Fruit fly (Drosophila melanogaster) whole organism: ENCODE measurements around the gene baz.

Experiments used
- CG8478 ChIP-seq: fragments of >200 bp; optimal IDR thresholded peaks from 2 replicates; lab custom pipeline; 2018; ENCODE audit warnings: inconsistent platforms
- Dll ChIP-seq: fragments of >200 bp; optimal IDR thresholded peaks from 2 replicates; lab custom pipeline; 2017
- EcR ChIP-seq, 2 experiments: fragments of >200 bp; optimal IDR thresholded peaks; 2 replicates each; lab custom pipeline; 2017; ENCODE audit warnings: missing biosample characterization in 2 of 2, missing genetic modification characterization in 2 of 2, missing genetic modification reagents in 2 of 2
- pan ChIP-seq: fragments of >200 bp; optimal IDR thresholded peaks from 2 replicates; lab custom pipeline; 2017
- psq ChIP-seq: fragments of >200 bp; optimal IDR thresholded peaks from 2 replicates; lab custom pipeline; 2017
- usp ChIP-seq: fragments of >200 bp; optimal IDR thresholded peaks from 2 replicates; lab custom pipeline; 2017; ENCODE audit warnings: missing biosample characterization, missing genetic modification characterization, mixed read lengths

Gene baz

DNA sequence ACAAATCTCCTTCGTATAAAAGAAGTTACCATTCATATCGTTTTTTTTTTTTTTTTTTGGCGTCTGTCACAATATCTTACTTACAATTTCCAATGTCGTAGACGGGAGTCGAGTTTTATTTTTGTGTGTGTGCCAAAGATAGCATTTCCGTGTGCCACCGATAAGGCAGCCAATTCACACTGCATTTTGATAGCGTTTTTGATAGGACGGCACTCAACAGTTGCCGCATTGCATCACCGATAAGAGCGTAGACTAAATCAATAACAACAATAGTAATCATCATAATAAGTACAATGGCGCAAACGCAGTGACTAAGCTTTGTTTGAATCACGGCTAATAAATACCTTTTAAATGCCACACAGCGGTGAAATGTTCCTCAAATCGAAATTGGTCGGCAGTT is 26.6 kb downstream of the baz start:
- TF ChIP-seq CG8478 (lab: Kevin White, UChicago) (no peak), pan (lab: Kevin White, UChicago) (no peak), EcR (GFP tag; optimal IDR thresholded peaks at IDR 0.05; lab: Kevin White, UChicago) (no peak), usp (no peak), psq (no peak), Dll (lab: Kevin White, UChicago) (no peak)

DNA sequence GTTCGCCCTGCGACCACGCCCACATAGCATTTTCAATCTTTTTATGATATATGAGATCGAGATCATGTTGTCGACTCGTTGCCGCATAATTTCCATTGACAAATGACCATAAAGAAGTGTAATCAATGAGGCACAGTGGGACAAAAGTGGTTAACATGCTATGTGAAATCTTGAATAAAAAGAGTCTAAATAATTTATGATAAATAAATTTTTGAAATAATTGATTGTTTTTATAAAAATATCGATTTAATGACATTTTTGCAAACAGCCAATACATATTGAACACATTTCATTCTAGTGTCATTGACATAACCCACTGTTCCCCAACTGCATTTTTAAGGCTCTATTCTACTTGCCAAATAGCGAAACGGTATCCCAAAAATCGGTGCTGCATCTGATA is 27.7 kb downstream of the baz start:
- TF ChIP-seq pan (lab: Kevin White, UChicago): no peak
- no peak for TF ChIP-seq CG8478 (lab: Kevin White, UChicago)
- no peak for TF ChIP-seq usp
- TF ChIP-seq EcR (GFP tag; optimal IDR thresholded peaks at IDR 0.05; lab: Kevin White, UChicago): no peak
- no peak for TF ChIP-seq psq
- no peak for TF ChIP-seq Dll (lab: Kevin White, UChicago)

dm6 chrX:17188167-17188566 is 28.4 kb downstream of the baz start:
- no peak for TF ChIP-seq EcR (GFP tag; optimal IDR thresholded peaks at IDR 0.05; lab: Kevin White, UChicago)
- no peak for TF ChIP-seq pan (lab: Kevin White, UChicago)
- TF ChIP-seq psq: no peak

- TF ChIP-seq usp: no peak
- no peak for TF ChIP-seq psq
- no peak for TF ChIP-seq Dll (lab: Kevin White, UChicago)
- TF ChIP-seq CG8478 (lab: Kevin White, UChicago): no peak
Observed at dm6 chrX:17202498-17203162, 42.8 kb downstream of the baz start, which contains the start of the genes TTLL1A and CG5070. TSS of gene TTLL1A (minus strand) at chrX:17202598. TSS of gene CG5070 (plus strand) at chrX:17203112.

DNA sequence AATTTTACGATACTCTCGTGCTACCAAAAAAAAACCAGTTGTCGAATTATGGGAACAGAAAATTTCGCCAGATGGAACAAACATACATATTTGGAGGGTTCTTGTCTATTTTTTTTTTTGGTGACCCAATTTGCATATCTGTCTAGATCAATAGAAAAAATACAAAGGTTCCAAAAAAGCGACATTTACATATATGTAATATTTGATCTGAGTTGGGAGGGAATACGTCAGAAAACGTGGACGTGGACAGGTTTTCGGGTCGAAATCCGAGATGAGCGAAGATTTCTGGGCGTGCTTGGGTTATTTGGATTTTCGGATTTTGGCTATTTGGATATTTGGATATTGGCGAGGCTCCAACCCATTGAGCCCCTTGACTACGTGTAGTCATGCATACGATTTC is 45.2 kb downstream of the baz start:
- TF ChIP-seq usp (no peak), EcR (GFP tag; optimal IDR thresholded peaks at IDR 0.05; lab: Kevin White, UChicago) (no peak), pan (lab: Kevin White, UChicago) (no peak), Dll (lab: Kevin White, UChicago) (no peak), CG8478 (lab: Kevin White, UChicago) (no peak), psq (no peak)

- TF ChIP-seq Dll (lab: Kevin White, UChicago) (no peak), pan (lab: Kevin White, UChicago) (no peak), usp (no peak), CG8478 (lab: Kevin White, UChicago) (no peak), EcR (GFP tag; optimal IDR thresholded peaks at IDR 0.05; lab: Kevin White, UChicago) (no peak), psq (no peak)
Observed at dm6 chrX:17206046-17206445, 46.2 kb downstream of the baz start, which contains the start of gene CG32564. TSS of gene CG32564 (plus strand) at chrX:17206407.

DNA sequence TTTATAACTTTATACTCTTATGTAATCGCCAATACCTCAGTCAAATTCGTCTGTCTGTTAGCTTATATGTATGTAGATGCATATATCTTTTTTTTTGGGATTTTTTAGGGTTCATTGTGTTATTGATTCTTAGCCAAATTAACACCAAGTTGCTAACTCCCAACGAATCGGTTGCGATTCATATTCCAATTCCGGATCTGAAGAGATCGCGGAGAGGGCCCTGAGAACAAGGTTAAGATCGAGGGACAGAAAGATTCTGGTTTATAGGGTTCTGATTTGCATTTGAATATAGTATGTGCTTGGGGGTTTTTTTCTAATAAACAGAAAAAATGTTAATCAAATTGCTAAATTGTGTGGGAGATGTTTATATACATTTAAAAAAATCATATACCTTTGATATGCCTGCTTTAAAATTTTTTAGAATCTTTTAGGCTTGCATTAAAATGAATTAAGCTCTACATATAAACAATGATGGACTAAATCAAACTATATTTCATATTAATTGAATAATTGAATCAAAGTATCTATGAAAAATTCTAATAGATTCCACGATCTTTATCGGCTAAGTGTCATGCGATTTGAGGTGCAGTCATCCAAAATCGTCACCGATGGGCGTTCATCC is 48.2 kb downstream of the baz start, which contains the start of gene CG32563:
Gene CG32563 (plus strand): TSS at position 572 of the 622 bp plus-strand sequence.
- TF ChIP-seq Dll (lab: Kevin White, UChicago): no peak
- no peak for TF ChIP-seq pan (lab: Kevin White, UChicago)
- TF ChIP-seq EcR (GFP tag; optimal IDR thresholded peaks at IDR 0.05; lab: Kevin White, UChicago): no peak
- TF ChIP-seq CG8478 (lab: Kevin White, UChicago): no peak
- no peak for TF ChIP-seq usp
- no peak for TF ChIP-seq psq

DNA sequence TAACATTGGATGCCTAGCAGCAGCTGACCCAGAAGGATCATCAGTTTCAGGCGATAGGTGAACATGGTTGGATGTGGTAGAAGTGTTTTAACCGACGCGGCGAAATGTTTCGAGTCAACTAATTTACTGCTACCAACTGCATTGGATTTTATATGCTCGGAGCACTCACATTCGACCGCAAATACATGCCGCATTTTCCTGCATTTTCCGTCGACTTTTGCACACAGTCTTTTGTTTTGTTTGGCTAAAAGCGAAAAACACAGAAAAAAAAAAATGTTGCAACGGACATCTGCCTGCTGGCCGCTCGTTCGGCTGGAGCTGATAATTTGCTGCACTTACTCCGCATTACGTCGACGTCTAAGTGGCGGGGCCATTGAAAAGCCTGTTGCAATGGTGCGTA is 50.1 kb downstream of the baz start, which contains the start of gene CG12995:
Gene CG12995 (minus strand): TSS at position 101 of the 400 bp plus-strand sequence.
- no peak for TF ChIP-seq psq
- no peak for TF ChIP-seq pan (lab: Kevin White, UChicago)
- no peak for TF ChIP-seq Dll (lab: Kevin White, UChicago)
- no peak for TF ChIP-seq usp
- no peak for TF ChIP-seq CG8478 (lab: Kevin White, UChicago)
- no peak for TF ChIP-seq EcR (GFP tag; optimal IDR thresholded peaks at IDR 0.05; lab: Kevin White, UChicago)

DNA sequence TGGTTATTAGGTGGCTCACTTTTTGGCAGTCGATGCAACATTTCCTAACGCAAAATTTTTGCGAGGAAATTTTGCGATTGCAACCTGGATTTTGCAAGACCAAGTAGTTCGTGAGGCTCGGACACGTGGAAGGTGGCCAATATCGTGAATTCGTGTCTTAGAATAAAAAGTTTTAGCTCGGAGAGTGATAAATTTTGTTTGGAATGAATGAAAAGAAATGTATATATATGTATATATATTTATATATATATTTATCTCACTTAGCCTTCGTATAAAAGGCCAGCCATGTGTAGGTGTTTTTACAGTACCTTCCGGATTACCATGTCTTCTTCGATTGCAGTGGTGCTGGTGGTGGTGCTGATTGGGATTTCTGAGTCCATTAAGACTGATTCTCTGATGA is 52.2 kb downstream of the baz start, which contains the start of gene CG18258:
Gene CG18258 (plus strand): TSS at position 301 of the 400 bp plus-strand sequence.
- TF ChIP-seq EcR (GFP tag; optimal IDR thresholded peaks at IDR 0.05; lab: Kevin White, UChicago): no peak
- TF ChIP-seq pan (lab: Kevin White, UChicago): no peak
- TF ChIP-seq CG8478 (lab: Kevin White, UChicago): no peak
- no peak for TF ChIP-seq Dll (lab: Kevin White, UChicago)
- TF ChIP-seq usp: no peak
- TF ChIP-seq psq: no peak

DNA sequence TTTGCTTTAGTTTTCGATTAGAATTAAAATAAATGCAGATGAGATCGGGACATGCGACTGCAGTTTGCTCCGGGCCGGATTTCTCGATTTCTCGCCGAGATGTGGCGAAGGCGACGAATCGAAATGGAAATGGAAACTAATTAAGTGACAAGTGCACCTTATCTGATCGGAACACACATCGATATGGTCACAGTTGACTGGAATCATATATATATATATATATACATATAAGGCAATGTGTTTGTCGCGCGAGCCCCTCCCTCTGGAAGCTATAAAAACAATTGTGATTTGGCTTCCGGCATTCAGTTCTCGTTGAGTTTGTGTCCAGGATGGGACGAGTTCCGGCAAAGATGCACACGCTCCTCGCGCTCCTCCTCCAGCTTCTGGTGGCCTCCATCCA is 55.2 kb downstream of the baz start, which contains the start of gene CG5162:
Gene CG5162 (plus strand): TSS at position 301 of the 400 bp plus-strand sequence.
- TF ChIP-seq CG8478 (lab: Kevin White, UChicago) (no peak), psq (no peak), pan (lab: Kevin White, UChicago) (no peak), Dll (lab: Kevin White, UChicago) (no peak), EcR (GFP tag; optimal IDR thresholded peaks at IDR 0.05; lab: Kevin White, UChicago) (no peak), usp (no peak)

DNA sequence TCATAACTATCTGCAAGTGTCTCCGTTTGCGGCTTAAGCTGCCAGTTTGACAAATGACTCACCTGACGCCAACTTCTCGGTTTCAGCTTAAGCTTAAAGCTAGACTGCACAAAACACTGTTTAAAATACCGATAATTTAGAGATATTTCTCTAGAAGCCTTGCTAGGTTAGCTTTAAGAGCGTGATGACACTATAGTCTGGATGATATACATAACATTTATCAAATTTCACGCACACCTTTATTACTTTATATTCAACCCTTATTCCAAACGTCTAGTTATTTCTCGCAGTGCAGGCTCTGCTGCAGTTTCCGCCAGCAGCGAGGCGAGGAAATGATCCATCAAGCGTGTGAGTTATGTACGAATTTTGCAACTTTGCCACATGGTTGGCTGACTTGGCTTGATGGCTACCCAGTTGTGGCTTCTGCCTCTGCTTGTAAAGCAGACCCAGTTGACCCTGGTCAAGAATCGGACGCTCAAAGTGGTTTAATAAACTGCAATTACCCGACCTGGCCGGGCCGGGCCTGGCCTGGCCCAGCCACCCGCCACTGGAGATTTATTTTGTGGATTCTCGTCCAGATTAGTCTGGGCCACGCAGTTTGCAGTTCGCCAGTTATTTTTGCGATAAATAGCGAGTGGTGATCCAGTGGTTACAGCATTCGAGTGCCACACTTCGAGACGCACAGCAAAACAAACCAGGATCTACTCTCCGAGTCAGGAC is 58.6 kb downstream of the baz start, which contains the start of gene CG12998:
Gene CG12998 (plus strand): TSS at position 436 of the 720 bp plus-strand sequence.
- TF ChIP-seq Dll (lab: Kevin White, UChicago) (no peak), CG8478 (lab: Kevin White, UChicago) (no peak), usp (no peak), pan (lab: Kevin White, UChicago) (no peak), psq (no peak), EcR (GFP tag; optimal IDR thresholded peaks at IDR 0.05; lab: Kevin White, UChicago) (no peak)
